Worm (Caenorhabditis elegans) whole organism, young adult: ENCODE measurements around the gene F43E12.1.

Experiments used
- Y56A3A.18 ChIP-seq: fragments of 200-800 bp; sonication (Bioruptor generic); IDR thresholded peaks from 2 replicates; pipeline ENCODE4 v1.3.6; 2022; ENCODE audit warnings: missing genetic modification reagents, missing genetic modification characterization, missing compliant biosample characterization
- attf-6 ChIP-seq: fragments of 200-800 bp; sonication (Bioruptor generic); IDR thresholded peaks from 2 replicates; pipeline ENCODE4 v1.3.6; 2022; ENCODE audit warnings: missing genetic modification reagents, missing genetic modification characterization, missing compliant biosample characterization
- ccch-3 ChIP-seq: fragments of 200-800 bp; sonication (Bioruptor generic); optimal IDR thresholded peaks from 2 replicates; lab custom pipeline; 2018; ENCODE audit warnings: mild to moderate bottlenecking, missing genetic modification characterization, missing compliant biosample characterization
- dox-1 ChIP-seq: fragments of 200-800 bp; sonication (Bioruptor generic); IDR thresholded peaks from 2 replicates; pipeline ENCODE4 v1.3.6; 2022; ENCODE audit warnings: missing genetic modification reagents, missing genetic modification characterization, missing compliant biosample characterization
- him-1 ChIP-seq: sonication (generic microtip); optimal IDR thresholded peaks from 2 replicates; lab custom pipeline; 2016; ENCODE audit warnings: missing genotype, missing genetic modification reagents, missing genetic modification characterization, missing compliant biosample characterization
- let-607 ChIP-seq, 2 experiments: fragments of 200-800 bp in 1 of 2; sonication (Bioruptor generic) in 1 of 2; sonication (generic microtip) in 1 of 2; optimal IDR thresholded peaks; 2 replicates each; lab custom pipeline; 2016 to 2018; ENCODE audit warnings: mild to moderate bottlenecking in 2 of 2, missing compliant biosample characterization in 2 of 2, missing genetic modification characterization in 2 of 2, moderate library complexity in 2 of 2, missing genotype in 1 of 2
- lin-35 ChIP-seq, 3 experiments: fragments of 150-350 bp in 2 of 3; sonication (generic microtip) in 1 of 3; optimal IDR thresholded peaks; 2 replicates each; lab custom pipeline; 2014 to 2018; ENCODE audit warnings: missing biosample characterization in 3 of 3, missing genetic modification characterization in 3 of 3, missing genetic modification reagents in 3 of 3
- nfya-1 ChIP-seq: sonication (generic microtip); optimal IDR thresholded peaks from 2 replicates; lab custom pipeline; 2017; ENCODE audit warnings: antibody characterized with exemption, missing compliant biosample characterization, missing genetic modification characterization, borderline replicate concordance; ENCODE audit not compliant: insufficient read depth
- snpc-1.1 ChIP-seq: sonication (generic microtip); optimal IDR thresholded peaks from 2 replicates; lab custom pipeline; 2017; ENCODE audit warnings: missing genetic modification characterization, mild to moderate bottlenecking, missing compliant biosample characterization, antibody characterized with exemption, moderate library complexity, missing genotype, missing genetic modification reagents; ENCODE audit not compliant: insufficient read depth
- unc-130 ChIP-seq: sonication (generic microtip); optimal IDR thresholded peaks from 2 replicates; lab custom pipeline; 2016; ENCODE audit warnings: missing genetic modification reagents, missing genetic modification characterization, missing compliant biosample characterization

DNA sequence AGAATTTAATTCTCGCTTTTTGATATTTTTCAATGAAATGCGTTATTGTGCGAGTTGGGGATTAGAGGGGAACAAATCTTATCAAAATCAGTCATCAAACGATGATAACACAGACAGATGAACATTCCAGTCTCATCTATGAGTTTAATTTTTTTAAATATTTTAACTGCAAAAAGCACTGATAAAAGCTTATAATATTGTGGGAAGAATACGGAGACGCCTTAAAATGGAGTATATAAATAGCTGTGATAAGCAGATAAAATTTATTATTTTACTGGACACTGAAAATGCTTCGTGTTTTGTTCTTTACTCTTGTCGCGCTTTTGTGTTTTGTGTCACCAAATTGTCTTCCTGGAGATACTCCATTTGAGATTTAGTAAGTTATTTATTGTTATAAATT is 37.8 kb upstream of the F43E12.1 start, which contains the start of gene clec-86:
- TF ChIP-seq ccch-3 (GFP tag; lab: Kevin White, UChicago) (no peak), unc-130 (GFP tag; lab: Kevin White, UChicago) (no peak), him-1 (tag; lab: Kevin White, UChicago) (no peak), Y56A3A.18 (GFP tag; lab: Robert Waterston, UW) (no peak), snpc-1.1 (tag; lab: Kevin White, UChicago) (no peak), attf-6 (GFP tag; lab: Robert Waterston, UW) (no peak), let-607 (tag; optimal IDR thresholded peaks at IDR 0.05; lab: Kevin White, UChicago) (no peak), nfya-1 (tag; lab: Kevin White, UChicago) (no peak), lin-35 (GFP tag; optimal IDR thresholded peaks at IDR 0.05; lab: Kevin White, UChicago) (no peak), dox-1 (GFP tag; lab: Robert Waterston, UW) (no peak)
